Fruit fly (Drosophila melanogaster) whole organism, embryonic: ENCODE data around the gene CG8379.

Source experiments
- BtbVII ChIP-seq: fragments of 200-800 bp; sonication (Bioruptor generic); optimal IDR thresholded peaks from 3 replicates; lab custom pipeline; 2017; ENCODE audit warnings: missing biosample characterization, mild to moderate bottlenecking, missing genetic modification characterization
- CG11456 ChIP-seq: fragments of 200-800 bp; sonication (Bioruptor generic); IDR thresholded peaks from 3 replicates; pipeline ENCODE4 v1.3.6; 2022; ENCODE audit warnings: missing biosample characterization, missing genetic modification characterization
- CG34422 ChIP-seq: fragments of 200-800 bp; sonication (Bioruptor generic); IDR thresholded peaks from 3 replicates; pipeline ENCODE4 v1.3.6; 2022; ENCODE audit warnings: missing biosample characterization, missing genetic modification characterization
- inv ChIP-seq: fragments of 200-800 bp; sonication (Bioruptor generic); IDR thresholded peaks from 2 replicates; pipeline ENCODE4 v1.3.6; 2022; ENCODE audit warnings: missing biosample characterization, missing genetic modification characterization; ENCODE audit not compliant: partially characterized antibody
- lola ChIP-seq, 3 experiments: fragments of >200 bp in 2 of 3; fragments of 200-800 bp in 1 of 3; sonication (Bioruptor generic) in 1 of 3; optimal IDR thresholded peaks; 2 replicates each; lab custom pipeline; 2017 to 2019; ENCODE audit warnings: missing biosample characterization in 3 of 3, missing genetic modification characterization in 3 of 3, mild to moderate bottlenecking in 1 of 3, moderate library complexity in 1 of 3
- otp ChIP-seq: fragments of 200-800 bp; sonication (Bioruptor generic); IDR thresholded peaks from 3 replicates; pipeline ENCODE4, ENCODE4 v1.3.6; 2022; ENCODE audit warnings: missing biosample characterization, missing genetic modification characterization

DNA sequence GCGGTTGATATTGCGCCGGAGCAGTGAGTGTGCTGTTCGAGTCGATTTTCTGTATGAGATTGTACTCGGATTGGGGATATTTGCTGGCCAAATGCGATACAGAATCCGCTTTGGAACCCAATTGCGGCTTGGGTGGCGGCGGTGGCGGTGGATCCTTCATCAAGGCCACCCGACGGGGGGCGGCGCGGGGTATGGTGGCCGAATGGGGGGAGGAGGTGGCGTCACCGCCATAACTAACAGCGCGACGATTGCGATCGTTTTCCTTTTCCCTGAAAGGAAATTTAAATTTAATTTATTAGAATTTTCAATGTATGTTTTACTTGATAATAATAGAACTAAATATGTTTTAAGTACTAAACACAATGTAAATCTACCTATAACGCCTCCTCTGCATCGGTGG is 40.8 kb downstream of the CG8379 start:
- TF ChIP-seq CG34422 (GFP tag; lab: Robert Waterston, UW): no peak
- no peak for TF ChIP-seq inv (GFP tag; lab: Robert Waterston, UW)
- no peak for TF ChIP-seq CG11456
- TF ChIP-seq otp: no peak
- no peak for TF ChIP-seq BtbVII (GFP tag; lab: Kevin White, UChicago)
- TF ChIP-seq lola (GFP tag; optimal IDR thresholded peaks at IDR 0.05; lab: Kevin White, UChicago): no peak
